Fruit fly (Drosophila melanogaster) whole organism, pupa: ENCODE data around the gene dos.

ENCODE experiments used
- CG17806 ChIP-seq: fragments of 200-800 bp; sonication (Bioruptor generic); optimal IDR thresholded peaks from 2 replicates; lab custom pipeline; 2018; ENCODE audit warnings: missing biosample characterization, mild to moderate bottlenecking, missing genetic modification characterization, moderate library complexity
- CG9948 ChIP-seq: fragments of 200-800 bp; sonication (Bioruptor generic); optimal IDR thresholded peaks from 2 replicates; lab custom pipeline; 2018; ENCODE audit warnings: missing biosample characterization, mild to moderate bottlenecking, missing genetic modification characterization, moderate library complexity
- rn ChIP-seq: fragments of 200-800 bp; sonication (Bioruptor generic); IDR thresholded peaks from 2 replicates; pipeline ENCODE4 v1.3.6; 2022; ENCODE audit warnings: missing biosample characterization, missing genetic modification characterization

- TF ChIP-seq CG17806 (tag; lab: Kevin White, UChicago) (peak; percentile 75), CG9948 (tag; lab: Kevin White, UChicago) (peak; percentile 58), rn (GFP tag; lab: Robert Waterston, UW) (no peak)
Measured at dm6 chr3L:2548932-2549331, 40.3 kb upstream of the dos start.
